Worm (Caenorhabditis elegans) whole organism, late embryonic: Measurements from ENCODE around the gene ifg-1.
A peak's percentile ranks its signal among the peaks of the same experiment; 100 is the strongest.

ENCODE experiments used
- F13H6.1 ChIP-seq: sonication (generic microtip); optimal IDR thresholded peaks from 2 replicates; lab custom pipeline; 2016; ENCODE audit warnings: missing genetic modification characterization, missing compliant biosample characterization
- T23F11.4 ChIP-seq: fragments of 200-800 bp; sonication (Bioruptor generic); optimal IDR thresholded peaks from 2 replicates; lab custom pipeline; 2018; ENCODE audit warnings: mild to moderate bottlenecking, missing genetic modification characterization, missing compliant biosample characterization
- ahr-1 ChIP-seq: sonication (generic microtip); optimal IDR thresholded peaks from 2 replicates; lab custom pipeline; 2016; ENCODE audit warnings: missing genetic modification characterization, missing compliant biosample characterization
- ama-1 ChIP-seq: fragments of 150-350 bp; optimal IDR thresholded peaks from 2 replicates; lab custom pipeline; 2014
- ceh-22 ChIP-seq: sonication (generic microtip); optimal IDR thresholded peaks from 2 replicates; lab custom pipeline; 2017; ENCODE audit warnings: missing biosample characterization, missing genetic modification characterization
- ceh-24 ChIP-seq: sonication (generic microtip); optimal IDR thresholded peaks from 2 replicates; lab custom pipeline; 2016; ENCODE audit warnings: mild to moderate bottlenecking, missing genetic modification characterization, missing compliant biosample characterization
- ceh-30 ChIP-seq: fragments of 150-350 bp; optimal IDR thresholded peaks from 2 replicates; lab custom pipeline; 2014; ENCODE audit warnings: missing biosample characterization, missing genetic modification characterization
- ceh-34 ChIP-seq: sonication (generic microtip); optimal IDR thresholded peaks from 2 replicates; lab custom pipeline; 2016; ENCODE audit warnings: mild to moderate bottlenecking, missing genetic modification characterization, missing compliant biosample characterization
- ceh-48 ChIP-seq: sonication (generic microtip); optimal IDR thresholded peaks from 2 replicates; lab custom pipeline; 2016; ENCODE audit warnings: missing genetic modification characterization, inconsistent platforms, missing compliant biosample characterization
- che-1 ChIP-seq: sonication (generic microtip); optimal IDR thresholded peaks from 2 replicates; lab custom pipeline; 2016; ENCODE audit warnings: mild to moderate bottlenecking, missing genetic modification characterization, missing compliant biosample characterization
- dmd-4 ChIP-seq: sonication (generic microtip); optimal IDR thresholded peaks from 2 replicates; lab custom pipeline; 2016; ENCODE audit warnings: borderline replicate concordance, missing genetic modification characterization, missing compliant biosample characterization
- ets-4 ChIP-seq: sonication (generic microtip); optimal IDR thresholded peaks from 2 replicates; lab custom pipeline; 2016; ENCODE audit warnings: missing genetic modification characterization, missing compliant biosample characterization
- eyg-1 ChIP-seq: sonication (generic microtip); optimal IDR thresholded peaks from 2 replicates; lab custom pipeline; 2016; ENCODE audit warnings: missing genotype, missing genetic modification characterization, missing compliant biosample characterization
- fax-1 ChIP-seq: sonication (generic microtip); optimal IDR thresholded peaks from 2 replicates; lab custom pipeline; 2016; ENCODE audit warnings: missing genotype, missing genetic modification characterization, missing compliant biosample characterization
- fkh-6 ChIP-seq: sonication (generic microtip); optimal IDR thresholded peaks from 2 replicates; lab custom pipeline; 2016; ENCODE audit warnings: missing genetic modification characterization, missing compliant biosample characterization
- hlh-13 ChIP-seq: fragments of 200-800 bp; sonication (Bioruptor generic); optimal IDR thresholded peaks from 2 replicates; lab custom pipeline; 2018; ENCODE audit warnings: mild to moderate bottlenecking, missing genetic modification characterization, missing compliant biosample characterization
- hlh-15 ChIP-seq: sonication (generic microtip); optimal IDR thresholded peaks from 2 replicates; lab custom pipeline; 2016; ENCODE audit warnings: missing genetic modification characterization, missing compliant biosample characterization
- hlh-8 ChIP-seq: sonication (generic microtip); optimal IDR thresholded peaks from 2 replicates; lab custom pipeline; 2016; ENCODE audit warnings: missing genotype, missing genetic modification characterization, missing compliant biosample characterization
- lin-11 ChIP-seq: fragments of 200-800 bp; sonication (Bioruptor generic); optimal IDR thresholded peaks from 2 replicates; lab custom pipeline; 2018; ENCODE audit warnings: mild to moderate bottlenecking, missing genetic modification characterization, missing compliant biosample characterization
- mec-3 ChIP-seq: sonication (generic microtip); optimal IDR thresholded peaks from 2 replicates; lab custom pipeline; 2016; ENCODE audit warnings: borderline replicate concordance, missing genetic modification characterization, missing compliant biosample characterization
- nhr-11 ChIP-seq: fragments of 150-350 bp; optimal IDR thresholded peaks from 2 replicates; lab custom pipeline; 2014; ENCODE audit warnings: missing biosample characterization, missing genetic modification characterization
- npax-4 ChIP-seq: sonication (generic microtip); optimal IDR thresholded peaks from 2 replicates; lab custom pipeline; 2016; ENCODE audit warnings: missing genetic modification characterization, missing compliant biosample characterization
- odd-2 ChIP-seq: sonication (generic microtip); optimal IDR thresholded peaks from 2 replicates; lab custom pipeline; 2017; ENCODE audit warnings: antibody characterized with exemption, mild to moderate bottlenecking, missing genetic modification characterization, missing compliant biosample characterization
- pat-9 ChIP-seq: fragments of 200-800 bp; sonication (Bioruptor generic); optimal IDR thresholded peaks from 2 replicates; lab custom pipeline; 2018; ENCODE audit warnings: mild to moderate bottlenecking, missing genetic modification characterization, moderate library complexity, missing compliant biosample characterization
- pqm-1 ChIP-seq: sonication (generic microtip); optimal IDR thresholded peaks from 2 replicates; lab custom pipeline; 2016; ENCODE audit warnings: missing genetic modification characterization, missing compliant biosample characterization
- pros-1 ChIP-seq: fragments of 150-350 bp; optimal IDR thresholded peaks from 2 replicates; lab custom pipeline; 2014; ENCODE audit warnings: missing biosample characterization, missing genetic modification reagents, missing genetic modification characterization
- ref-2 ChIP-seq: sonication (generic microtip); optimal IDR thresholded peaks from 2 replicates; lab custom pipeline; 2016; ENCODE audit warnings: missing genetic modification characterization, missing compliant biosample characterization
- rnt-1 ChIP-seq: sonication (generic microtip); optimal IDR thresholded peaks from 2 replicates; lab custom pipeline; 2016; ENCODE audit warnings: missing genetic modification characterization, missing compliant biosample characterization
- sdc-2 ChIP-seq: sonication (generic microtip); optimal IDR thresholded peaks from 2 replicates; lab custom pipeline; 2016; ENCODE audit warnings: missing genotype, missing genetic modification characterization, missing compliant biosample characterization
- sox-2 ChIP-seq: fragments of 200-800 bp; sonication (Bioruptor generic); IDR thresholded peaks from 2 replicates; pipeline ENCODE4 v1.3.6; 2022; ENCODE audit warnings: missing genetic modification reagents, missing genetic modification characterization, missing compliant biosample characterization
- sox-4 ChIP-seq: sonication (generic microtip); optimal IDR thresholded peaks from 2 replicates; lab custom pipeline; 2017; ENCODE audit warnings: mild to moderate bottlenecking, missing genetic modification characterization, inconsistent platforms, missing compliant biosample characterization
- syd-9 ChIP-seq: sonication (generic microtip); optimal IDR thresholded peaks from 2 replicates; lab custom pipeline; 2016; ENCODE audit warnings: mild to moderate bottlenecking, missing genetic modification characterization, moderate library complexity, missing compliant biosample characterization
- tbx-2 ChIP-seq: sonication (generic microtip); optimal IDR thresholded peaks from 2 replicates; lab custom pipeline; 2016; ENCODE audit warnings: missing genetic modification characterization, missing compliant biosample characterization
- tbx-7 ChIP-seq: sonication (generic microtip); optimal IDR thresholded peaks from 2 replicates; lab custom pipeline; 2016; ENCODE audit warnings: missing genotype, missing genetic modification characterization, missing compliant biosample characterization
- ttx-3 ChIP-seq: sonication (generic microtip); optimal IDR thresholded peaks from 2 replicates; lab custom pipeline; 2016; ENCODE audit warnings: missing genetic modification reagents, missing genetic modification characterization, missing compliant biosample characterization
- unc-42 ChIP-seq: sonication (generic microtip); optimal IDR thresholded peaks from 2 replicates; lab custom pipeline; 2016; ENCODE audit warnings: missing genotype, missing genetic modification characterization, missing compliant biosample characterization
- unc-55 ChIP-seq: sonication (generic microtip); optimal IDR thresholded peaks from 2 replicates; lab custom pipeline; 2017; ENCODE audit warnings: missing biosample characterization, missing genetic modification reagents, missing genetic modification characterization
- ztf-16 ChIP-seq: sonication (generic microtip); optimal IDR thresholded peaks from 2 replicates; lab custom pipeline; 2017; ENCODE audit warnings: missing genetic modification characterization, missing compliant biosample characterization

The ifg-1 gene

ce11 chrII:8216922-8217321 lies at the start of gene ifg-1:
ifg-1 (plus strand) TSS chrII:8217222.
- no peak for TF ChIP-seq lin-11
- TF ChIP-seq hlh-8 (tag; lab: Kevin White, UChicago), result no peak
- TF ChIP-seq pqm-1, result no peak
- TF ChIP-seq pros-1, result no peak

- peak; percentile 20 for TF ChIP-seq unc-55 (GFP tag; lab: Kevin White, UChicago)
- TF ChIP-seq npax-4 (tag; lab: Kevin White, UChicago), result no peak
- TF ChIP-seq, all 69 proteins: peak for 1
Measured at ce11 chrII:8169283-8169682, 47.7 kb upstream of the ifg-1 start, which contains the start of gene T05C12.15. T05C12.15 (plus strand) TSS chrII:8169583.

- TF ChIP-seq ets-4 (tag; lab: Kevin White, UChicago) (no peak), fax-1 (tag; lab: Kevin White, UChicago) (no peak), nhr-11 (no peak), ceh-22 (tag; lab: Kevin White, UChicago) (no peak), ref-2 (no peak), ttx-3 (tag; lab: Kevin White, UChicago) (no peak), tbx-2 (tag; lab: Kevin White, UChicago) (no peak)
Measured at ce11 chrII:8170374-8170773, 46.6 kb upstream of the ifg-1 start, which contains the start of gene T05C12.11. T05C12.11 (minus strand) TSS chrII:8170474.

- TF ChIP-seq unc-55 (GFP tag; lab: Kevin White, UChicago) (no peak), mec-3 (tag; lab: Kevin White, UChicago) (no peak), che-1 (tag; lab: Kevin White, UChicago) (no peak), pros-1 (no peak), T23F11.4 (no peak), fkh-6 (tag; lab: Kevin White, UChicago) (no peak), pqm-1 (no peak), rnt-1 (no peak), eyg-1 (tag; lab: Kevin White, UChicago) (no peak), sox-4 (no peak), ztf-16 (tag; lab: Kevin White, UChicago) (no peak), ceh-30 (no peak), dmd-4 (tag; lab: Kevin White, UChicago) (no peak), ceh-48 (no peak), hlh-13 (GFP tag; lab: Kevin White, UChicago) (no peak)
Measured at ce11 chrII:8173449-8173848, 43.6 kb upstream of the ifg-1 start, which contains the start of the genes decr-1.3 and T05C12.1. decr-1.3 (minus strand) TSS chrII:8173549. T05C12.1 (plus strand) TSS chrII:8173680.

- no peak for TF ChIP-seq syd-9 (tag; lab: Kevin White, UChicago)
- no peak for TF ChIP-seq hlh-15 (tag; lab: Kevin White, UChicago)
- TF ChIP-seq unc-42, result no peak
- TF ChIP-seq sox-2 (GFP tag; lab: Robert Waterston, UW), result no peak
- TF ChIP-seq ama-1 (lab: Kevin White, UChicago), result no peak
- TF ChIP-seq ceh-34 (tag; lab: Kevin White, UChicago), result no peak
- no peak for TF ChIP-seq nhr-11
- TF ChIP-seq unc-55 (GFP tag; lab: Kevin White, UChicago), result no peak
- TF ChIP-seq pat-9, result no peak
- no peak for TF ChIP-seq ttx-3 (tag; lab: Kevin White, UChicago)
- no peak for TF ChIP-seq tbx-2 (tag; lab: Kevin White, UChicago)
- TF ChIP-seq ahr-1, result no peak
- TF ChIP-seq lin-11, result no peak
- no peak for TF ChIP-seq pqm-1
- no peak for TF ChIP-seq eyg-1 (tag; lab: Kevin White, UChicago)
- no peak for TF ChIP-seq ceh-24 (tag; lab: Kevin White, UChicago)
- TF ChIP-seq tbx-7 (tag; lab: Kevin White, UChicago), result no peak
- no peak for TF ChIP-seq odd-2 (tag; lab: Kevin White, UChicago)
- TF ChIP-seq sdc-2 (tag; lab: Kevin White, UChicago), result no peak
- no peak for TF ChIP-seq F13H6.1 (tag; lab: Kevin White, UChicago)
Measured at ce11 chrII:8174148-8174547, 42.9 kb upstream of the ifg-1 start.
